Worm (Caenorhabditis elegans) whole organism, mixed stage, embryonic: ENCODE data around the gene T10B10.4.

Experiments
- M03D4.4 ChIP-seq: sonication (generic microtip); optimal IDR thresholded peaks from 2 replicates; lab custom pipeline; 2017; ENCODE audit warnings: mild to moderate bottlenecking, missing genetic modification characterization, missing compliant biosample characterization
- bed-3 ChIP-seq: fragments of 200-800 bp; sonication (Bioruptor generic); optimal IDR thresholded peaks from 3 replicates; lab custom pipeline; 2018; ENCODE audit warnings: mild to moderate bottlenecking, missing genetic modification characterization, moderate library complexity, missing compliant biosample characterization
- blmp-1 ChIP-seq: fragments of 150-350 bp; optimal IDR thresholded peaks from 2 replicates; lab custom pipeline; 2014; ENCODE audit warnings: missing biosample characterization, missing genetic modification characterization
- ceh-39 ChIP-seq: fragments of 150-350 bp; optimal IDR thresholded peaks from 2 replicates; lab custom pipeline; 2014; ENCODE audit warnings: missing biosample characterization, missing genetic modification characterization
- ceh-43 ChIP-seq: fragments of 200-800 bp; sonication (Bioruptor generic); optimal IDR thresholded peaks from 2 replicates; lab custom pipeline; 2018; ENCODE audit warnings: mild to moderate bottlenecking, missing genetic modification characterization, moderate library complexity, missing compliant biosample characterization
- ceh-83 ChIP-seq: fragments of 200-800 bp; sonication (Bioruptor generic); optimal IDR thresholded peaks from 2 replicates; lab custom pipeline; 2018; ENCODE audit warnings: mild to moderate bottlenecking, missing genetic modification characterization, missing compliant biosample characterization
- ces-1 ChIP-seq: fragments of 150-350 bp; optimal IDR thresholded peaks from 2 replicates; lab custom pipeline; 2014; ENCODE audit warnings: missing biosample characterization, missing genetic modification reagents, missing genetic modification characterization
- cnd-1 ChIP-seq: fragments of 200-800 bp; sonication (Bioruptor generic); optimal IDR thresholded peaks from 2 replicates; lab custom pipeline; 2018; ENCODE audit warnings: mild to moderate bottlenecking, missing genetic modification characterization, missing compliant biosample characterization
- drap-1 ChIP-seq: fragments of 200-800 bp; sonication (Bioruptor generic); optimal IDR thresholded peaks from 3 replicates; lab custom pipeline; 2018; ENCODE audit warnings: mild to moderate bottlenecking, missing genetic modification characterization, missing compliant biosample characterization
- elt-1 ChIP-seq: sonication (generic microtip); optimal IDR thresholded peaks from 2 replicates; lab custom pipeline; 2017; ENCODE audit warnings: missing genetic modification characterization, mild to moderate bottlenecking, missing compliant biosample characterization, antibody characterized with exemption, moderate library complexity, borderline replicate concordance; ENCODE audit not compliant: insufficient read depth
- elt-3 ChIP-seq: fragments of 150-350 bp; optimal IDR thresholded peaks from 2 replicates; lab custom pipeline; 2014; ENCODE audit warnings: missing biosample characterization, missing genetic modification characterization
- flh-1 ChIP-seq: fragments of 200-800 bp; sonication (Bioruptor generic); optimal IDR thresholded peaks from 2 replicates; lab custom pipeline; 2018; ENCODE audit warnings: mild to moderate bottlenecking, missing genetic modification characterization, moderate library complexity, missing compliant biosample characterization
- ham-2 ChIP-seq: fragments of 200-800 bp; sonication (Bioruptor generic); optimal IDR thresholded peaks from 2 replicates; lab custom pipeline; 2018; ENCODE audit warnings: mild to moderate bottlenecking, missing genetic modification characterization, missing compliant biosample characterization
- hlh-1 ChIP-seq: fragments of 150-350 bp; optimal IDR thresholded peaks from 2 replicates; lab custom pipeline; 2014; ENCODE audit warnings: missing biosample characterization, missing genetic modification reagents, missing genetic modification characterization
- lin-13 ChIP-seq: fragments of 150-350 bp; optimal IDR thresholded peaks from 2 replicates; lab custom pipeline; 2014; ENCODE audit warnings: missing biosample characterization, missing genetic modification characterization
- lin-32 ChIP-seq: fragments of 200-800 bp; sonication (Bioruptor generic); optimal IDR thresholded peaks from 2 replicates; lab custom pipeline; 2018; ENCODE audit warnings: mild to moderate bottlenecking, missing genetic modification characterization, missing compliant biosample characterization
- lsy-2 ChIP-seq: fragments of 150-350 bp; optimal IDR thresholded peaks from 2 replicates; lab custom pipeline; 2014; ENCODE audit warnings: missing biosample characterization, missing genetic modification characterization
- mab-5 ChIP-seq: fragments of 150-350 bp; optimal IDR thresholded peaks from 2 replicates; lab custom pipeline; 2014; ENCODE audit warnings: missing biosample characterization, missing genetic modification characterization
- mls-2 ChIP-seq: sonication (generic microtip); optimal IDR thresholded peaks from 2 replicates; lab custom pipeline; 2016; ENCODE audit warnings: mild to moderate bottlenecking, missing genetic modification characterization, moderate library complexity, missing compliant biosample characterization
- nhr-12 ChIP-seq: fragments of 150-350 bp; optimal IDR thresholded peaks from 2 replicates; lab custom pipeline; 2014; ENCODE audit warnings: missing biosample characterization, missing genetic modification characterization
- nhr-2 ChIP-seq: fragments of 150-350 bp; optimal IDR thresholded peaks from 2 replicates; lab custom pipeline; 2014; ENCODE audit warnings: missing biosample characterization, missing genetic modification characterization
- nhr-28 ChIP-seq: fragments of 150-350 bp; optimal IDR thresholded peaks from 2 replicates; lab custom pipeline; 2014; ENCODE audit warnings: missing biosample characterization, missing genetic modification characterization
- nhr-76 ChIP-seq: sonication (generic microtip); optimal IDR thresholded peaks from 2 replicates; lab custom pipeline; 2017; ENCODE audit warnings: missing biosample characterization, missing genetic modification characterization
- sem-2 ChIP-seq: fragments of 200-800 bp; sonication (Bioruptor generic); optimal IDR thresholded peaks from 2 replicates; lab custom pipeline; 2018; ENCODE audit warnings: mild to moderate bottlenecking, missing genetic modification characterization, missing compliant biosample characterization
- snpc-4 ChIP-seq: fragments of 150-350 bp; optimal IDR thresholded peaks from 2 replicates; lab custom pipeline; 2014; ENCODE audit warnings: missing biosample characterization, missing genetic modification characterization
- sptf-1 ChIP-seq: sonication (generic microtip); optimal IDR thresholded peaks from 2 replicates; lab custom pipeline; 2017; ENCODE audit warnings: mild to moderate bottlenecking, missing genetic modification characterization, moderate library complexity, missing compliant biosample characterization
- tbx-8 ChIP-seq: fragments of 200-800 bp; sonication (Bioruptor generic); optimal IDR thresholded peaks from 2 replicates; lab custom pipeline; 2018; ENCODE audit warnings: mild to moderate bottlenecking, missing genetic modification characterization, moderate library complexity, missing compliant biosample characterization
- unc-120 ChIP-seq: sonication (generic microtip); optimal IDR thresholded peaks from 2 replicates; lab custom pipeline; 2017; ENCODE audit warnings: missing genetic modification characterization, missing compliant biosample characterization; ENCODE audit not compliant: poor library complexity, severe bottlenecking
- unc-39 ChIP-seq: fragments of 150-350 bp; optimal IDR thresholded peaks from 2 replicates; lab custom pipeline; 2014; ENCODE audit warnings: missing biosample characterization, missing genetic modification characterization
- unc-62 ChIP-seq: fragments of 150-350 bp; optimal IDR thresholded peaks from 2 replicates; lab custom pipeline; 2014; ENCODE audit warnings: missing biosample characterization, missing genetic modification reagents, missing genetic modification characterization
- ztf-11 ChIP-seq: fragments of 150-350 bp; optimal IDR thresholded peaks from 2 replicates; lab custom pipeline; 2014; ENCODE audit warnings: missing biosample characterization, missing genetic modification characterization

T10B10.4 gene

DNA sequence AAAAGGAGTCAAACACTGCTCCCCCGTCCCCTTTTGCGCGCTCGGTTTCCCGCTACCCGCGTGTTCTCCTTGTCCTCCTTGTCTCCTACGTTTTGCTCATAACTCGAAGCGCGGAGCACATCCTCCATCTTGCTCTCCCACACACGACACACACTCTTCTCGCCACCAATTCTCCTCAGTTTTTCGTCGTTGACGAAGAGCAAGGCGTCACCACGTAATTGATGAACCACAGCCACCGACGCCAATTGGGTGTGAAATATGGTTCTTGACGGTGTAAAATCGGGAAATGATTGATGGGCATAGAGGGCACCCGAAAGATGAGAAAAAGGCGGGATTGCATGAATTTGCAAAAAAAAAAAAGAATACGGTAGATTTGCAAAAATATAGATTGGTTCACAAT lies 41.1 kb upstream of the T10B10.4 start (continued):
- TF ChIP-seq hlh-1 (peak; percentile 58), lin-13 (tag; lab: Kevin White, UChicago) (no peak), blmp-1 (no peak), mab-5 (tag; lab: Kevin White, UChicago) (peak; percentile 39), lin-32 (GFP tag; lab: Kevin White, UChicago) (no peak), flh-1 (GFP tag; lab: Kevin White, UChicago) (no peak), ceh-83 (no peak), M03D4.4 (tag; lab: Kevin White, UChicago) (no peak)

- TF ChIP-seq unc-62 (GFP tag; lab: Kevin White, UChicago) (no peak), ces-1 (GFP tag; lab: Kevin White, UChicago) (peak; percentile 91)
Observed at ce11 chrX:15155054-15155453, 34.9 kb upstream of the T10B10.4 start.

DNA sequence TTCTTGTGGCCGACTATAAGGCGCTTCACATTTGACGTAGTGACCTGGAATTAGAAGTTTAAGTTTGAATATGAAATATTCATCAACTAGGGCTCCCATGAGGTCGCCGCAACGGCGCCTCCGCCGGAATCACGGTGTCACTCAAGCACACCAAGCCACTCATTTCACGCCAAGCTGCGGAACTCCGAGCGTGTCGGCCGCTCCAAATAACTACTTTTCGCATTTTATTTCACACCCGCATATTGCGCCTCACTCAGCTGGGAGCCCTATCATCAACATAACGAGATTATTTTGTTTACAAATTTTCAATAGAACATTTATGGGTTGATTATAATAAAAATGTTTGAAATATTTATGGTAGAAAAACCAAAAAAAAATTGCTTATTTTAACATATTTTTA lies 32.1 kb upstream of the T10B10.4 start:
- TF ChIP-seq ceh-39 (tag; lab: Kevin White, UChicago) (no peak), ham-2 (GFP tag; lab: Kevin White, UChicago) (no peak), nhr-28 (tag; lab: Kevin White, UChicago) (no peak), M03D4.4 (tag; lab: Kevin White, UChicago) (no peak), unc-62 (GFP tag; lab: Kevin White, UChicago) (no peak), ceh-83 (no peak), cnd-1 (tag; lab: Kevin White, UChicago) (no peak), nhr-2 (no peak), unc-120 (tag; lab: Kevin White, UChicago) (no peak), drap-1 (GFP tag; lab: Kevin White, UChicago) (no peak), snpc-4 (tag; lab: Kevin White, UChicago) (no peak), lsy-2 (no peak), elt-3 (no peak), nhr-76 (tag; lab: Kevin White, UChicago) (no peak), ces-1 (GFP tag; lab: Kevin White, UChicago) (no peak), blmp-1 (no peak), ceh-43 (GFP tag; lab: Kevin White, UChicago) (no peak), sptf-1 (no peak)

- TF ChIP-seq lin-13 (tag; lab: Kevin White, UChicago) (no peak), nhr-28 (tag; lab: Kevin White, UChicago) (no peak), elt-1 (no peak), snpc-4 (tag; lab: Kevin White, UChicago) (no peak), blmp-1 (no peak), ceh-39 (tag; lab: Kevin White, UChicago) (no peak), nhr-12 (tag; lab: Kevin White, UChicago) (no peak), ceh-43 (GFP tag; lab: Kevin White, UChicago) (no peak), elt-3 (no peak), tbx-8 (GFP tag; lab: Kevin White, UChicago) (no peak), ceh-83 (no peak), sem-2 (GFP tag; lab: Kevin White, UChicago) (no peak), nhr-76 (tag; lab: Kevin White, UChicago) (no peak), sptf-1 (no peak), mls-2 (tag; lab: Kevin White, UChicago) (no peak), ztf-11 (no peak), bed-3 (GFP tag; lab: Kevin White, UChicago) (no peak)
- TF ChIP-seq, all 35 proteins: peak for 0
Observed at ce11 chrX:15158699-15159312, 31.1 kb upstream of the T10B10.4 start, which contains the start of gene C11G10.1. C11G10.1 (minus strand) TSS chrX:15158749.

ce11 chrX:15159362-15159761 lies 30.6 kb upstream of the T10B10.4 start:
- no peak for TF ChIP-seq unc-120 (tag; lab: Kevin White, UChicago)
- TF ChIP-seq tbx-8 (GFP tag; lab: Kevin White, UChicago): no peak
- no peak for TF ChIP-seq unc-39 (tag; lab: Kevin White, UChicago)
- TF ChIP-seq nhr-12 (tag; lab: Kevin White, UChicago): no peak
- TF ChIP-seq nhr-28 (tag; lab: Kevin White, UChicago): no peak
- TF ChIP-seq hlh-1: no peak
- TF ChIP-seq nhr-76 (tag; lab: Kevin White, UChicago): no peak
- TF ChIP-seq bed-3 (GFP tag; lab: Kevin White, UChicago): no peak
- TF ChIP-seq, all 35 proteins: peak for 0
